Worm (Caenorhabditis elegans) whole organism, mixed stage, embryonic: ENCODE results near the gene soc-2.

Experiments
- ces-1 ChIP-seq: fragments of 150-350 bp; optimal IDR thresholded peaks from 2 replicates; lab custom pipeline; 2014; ENCODE audit warnings: missing biosample characterization, missing genetic modification reagents, missing genetic modification characterization
- elt-3 ChIP-seq: fragments of 150-350 bp; optimal IDR thresholded peaks from 2 replicates; lab custom pipeline; 2014; ENCODE audit warnings: missing biosample characterization, missing genetic modification characterization
- flh-1 ChIP-seq: fragments of 200-800 bp; sonication (Bioruptor generic); optimal IDR thresholded peaks from 2 replicates; lab custom pipeline; 2018; ENCODE audit warnings: mild to moderate bottlenecking, missing genetic modification characterization, moderate library complexity, missing compliant biosample characterization
- mls-2 ChIP-seq: sonication (generic microtip); optimal IDR thresholded peaks from 2 replicates; lab custom pipeline; 2016; ENCODE audit warnings: mild to moderate bottlenecking, missing genetic modification characterization, moderate library complexity, missing compliant biosample characterization
- nhr-237 ChIP-seq: fragments of 150-350 bp; optimal IDR thresholded peaks from 2 replicates; lab custom pipeline; 2014; ENCODE audit warnings: missing biosample characterization, missing genetic modification characterization
- nhr-28 ChIP-seq: fragments of 150-350 bp; optimal IDR thresholded peaks from 2 replicates; lab custom pipeline; 2014; ENCODE audit warnings: missing biosample characterization, missing genetic modification characterization
- pha-4 ChIP-seq: fragments of 150-350 bp; optimal IDR thresholded peaks from 2 replicates; lab custom pipeline; 2018; ENCODE audit warnings: missing biosample characterization, missing genetic modification reagents, missing genetic modification characterization
- snpc-4 ChIP-seq: fragments of 150-350 bp; optimal IDR thresholded peaks from 2 replicates; lab custom pipeline; 2014; ENCODE audit warnings: missing biosample characterization, missing genetic modification characterization
- unc-62 ChIP-seq: fragments of 150-350 bp; optimal IDR thresholded peaks from 2 replicates; lab custom pipeline; 2014; ENCODE audit warnings: missing biosample characterization, missing genetic modification reagents, missing genetic modification characterization
- ztf-11 ChIP-seq: fragments of 150-350 bp; optimal IDR thresholded peaks from 2 replicates; lab custom pipeline; 2014; ENCODE audit warnings: missing biosample characterization, missing genetic modification characterization

DNA sequence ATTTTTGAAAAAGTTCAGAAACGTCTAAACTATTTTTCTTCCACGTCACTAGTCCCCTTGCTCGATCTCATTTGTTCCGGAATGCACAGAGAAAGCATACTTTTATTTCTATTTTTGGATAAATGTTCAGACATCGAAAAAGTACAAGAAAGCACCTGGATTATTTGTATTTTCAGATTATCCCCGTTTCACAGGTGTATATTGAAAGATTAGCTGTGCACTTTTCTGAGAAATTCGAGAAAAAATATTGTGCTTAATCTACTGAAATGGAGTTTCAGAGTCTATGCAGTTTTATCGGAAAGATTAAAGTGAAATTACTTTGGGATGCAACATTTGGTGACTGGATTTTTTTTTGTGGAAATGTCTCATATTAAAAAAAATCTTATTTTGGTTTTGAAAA is 50.3 kb downstream of the soc-2 start:
- no peak for TF ChIP-seq nhr-28 (tag; lab: Kevin White, UChicago)
- no peak for TF ChIP-seq unc-62 (GFP tag; lab: Kevin White, UChicago)
- TF ChIP-seq flh-1 = no peak
- no peak for TF ChIP-seq ces-1
- TF ChIP-seq elt-3 (tag; lab: Kevin White, UChicago) = no peak
- no peak for TF ChIP-seq snpc-4 (tag; lab: Kevin White, UChicago)
- no peak for TF ChIP-seq mls-2 (tag; lab: Kevin White, UChicago)
- TF ChIP-seq pha-4 (tag; lab: Kevin White, UChicago) = no peak
- no peak for TF ChIP-seq nhr-237 (tag; lab: Kevin White, UChicago)
- no peak for TF ChIP-seq ztf-11
